Worm (Caenorhabditis elegans) whole organism, L4 larva: ENCODE measurements around the gene rps-25.

Experiments used
- dmd-6 ChIP-seq: fragments of 200-800 bp; sonication (Bioruptor generic); IDR thresholded peaks from 2 replicates; pipeline ENCODE4 v1.3.6; 2022; ENCODE audit warnings: missing genetic modification reagents, missing genetic modification characterization, missing compliant biosample characterization
- dpl-1 ChIP-seq: fragments of 150-350 bp; optimal IDR thresholded peaks from 2 replicates; lab custom pipeline; 2014; ENCODE audit warnings: missing biosample characterization, missing genetic modification reagents, missing genetic modification characterization
- dve-1 ChIP-seq: sonication (generic microtip); optimal IDR thresholded peaks from 2 replicates; lab custom pipeline; 2017; ENCODE audit warnings: antibody characterized with exemption, mild to moderate bottlenecking, missing genetic modification characterization, missing compliant biosample characterization; ENCODE audit not compliant: insufficient read depth
- lin-29 ChIP-seq: fragments of 200-800 bp; sonication (Bioruptor generic); IDR thresholded peaks from 2 replicates; pipeline ENCODE4 v1.3.6; 2022; ENCODE audit warnings: missing genetic modification reagents, missing genetic modification characterization, missing compliant biosample characterization
- lin-38 ChIP-seq: fragments of 200-800 bp; sonication (Bioruptor generic); IDR thresholded peaks from 2 replicates; pipeline ENCODE4 v1.3.6; 2022; ENCODE audit warnings: missing genetic modification reagents, missing genetic modification characterization, missing compliant biosample characterization
- lsy-2 ChIP-seq, 2 experiments: fragments of 150-350 bp in 1 of 2; sonication (generic microtip) in 1 of 2; optimal IDR thresholded peaks; 2 replicates each; lab custom pipeline; 2014 to 2017; ENCODE audit warnings: missing biosample characterization in 2 of 2, missing genetic modification characterization in 2 of 2
- nhr-111 ChIP-seq: fragments of 200-800 bp; sonication (Bioruptor generic); optimal IDR thresholded peaks from 2 replicates; lab custom pipeline; 2018; ENCODE audit warnings: mild to moderate bottlenecking, missing genetic modification characterization, missing compliant biosample characterization
- nhr-237 ChIP-seq: sonication (generic microtip); optimal IDR thresholded peaks from 2 replicates; lab custom pipeline; 2017; ENCODE audit warnings: missing biosample characterization, missing genetic modification characterization
- nhr-76 ChIP-seq: fragments of 150-350 bp; optimal IDR thresholded peaks from 2 replicates; lab custom pipeline; 2014; ENCODE audit warnings: missing biosample characterization, missing genetic modification characterization
- spr-1 ChIP-seq: sonication (generic microtip); optimal IDR thresholded peaks from 2 replicates; lab custom pipeline; 2016; ENCODE audit warnings: mild to moderate bottlenecking, missing genetic modification characterization, missing compliant biosample characterization
- unc-130 ChIP-seq: sonication (generic microtip); optimal IDR thresholded peaks from 2 replicates; lab custom pipeline; 2016; ENCODE audit warnings: missing genetic modification reagents, missing genetic modification characterization, missing compliant biosample characterization

- TF ChIP-seq lsy-2 (tag; optimal IDR thresholded peaks at IDR 0.05; lab: Kevin White, UChicago) (no peak), dpl-1 (no peak), nhr-76 (tag; lab: Kevin White, UChicago) (no peak), unc-130 (GFP tag; lab: Kevin White, UChicago) (no peak), nhr-111 (GFP tag; lab: Kevin White, UChicago) (no peak), spr-1 (tag; lab: Kevin White, UChicago) (no peak), dve-1 (no peak), nhr-237 (tag; lab: Kevin White, UChicago) (no peak), lin-29 (GFP tag; lab: Robert Waterston, UW) (no peak), dmd-6 (GFP tag; lab: Robert Waterston, UW) (no peak), lin-38 (GFP tag; lab: Robert Waterston, UW) (no peak)
Observed at ce11 chrIV:5927805-5928204, 19.6 kb downstream of the rps-25 start.
